Worm (Caenorhabditis elegans) whole organism, mixed stage, embryonic: ENCODE results near the gene C01B10.44.

Source experiments
- nhr-2 ChIP-seq: fragments of 150-350 bp; optimal IDR thresholded peaks from 2 replicates; lab custom pipeline; 2014; ENCODE audit warnings: missing biosample characterization, missing genetic modification characterization
- unc-62 ChIP-seq: fragments of 150-350 bp; optimal IDR thresholded peaks from 2 replicates; lab custom pipeline; 2014; ENCODE audit warnings: missing biosample characterization, missing genetic modification reagents, missing genetic modification characterization

DNA sequence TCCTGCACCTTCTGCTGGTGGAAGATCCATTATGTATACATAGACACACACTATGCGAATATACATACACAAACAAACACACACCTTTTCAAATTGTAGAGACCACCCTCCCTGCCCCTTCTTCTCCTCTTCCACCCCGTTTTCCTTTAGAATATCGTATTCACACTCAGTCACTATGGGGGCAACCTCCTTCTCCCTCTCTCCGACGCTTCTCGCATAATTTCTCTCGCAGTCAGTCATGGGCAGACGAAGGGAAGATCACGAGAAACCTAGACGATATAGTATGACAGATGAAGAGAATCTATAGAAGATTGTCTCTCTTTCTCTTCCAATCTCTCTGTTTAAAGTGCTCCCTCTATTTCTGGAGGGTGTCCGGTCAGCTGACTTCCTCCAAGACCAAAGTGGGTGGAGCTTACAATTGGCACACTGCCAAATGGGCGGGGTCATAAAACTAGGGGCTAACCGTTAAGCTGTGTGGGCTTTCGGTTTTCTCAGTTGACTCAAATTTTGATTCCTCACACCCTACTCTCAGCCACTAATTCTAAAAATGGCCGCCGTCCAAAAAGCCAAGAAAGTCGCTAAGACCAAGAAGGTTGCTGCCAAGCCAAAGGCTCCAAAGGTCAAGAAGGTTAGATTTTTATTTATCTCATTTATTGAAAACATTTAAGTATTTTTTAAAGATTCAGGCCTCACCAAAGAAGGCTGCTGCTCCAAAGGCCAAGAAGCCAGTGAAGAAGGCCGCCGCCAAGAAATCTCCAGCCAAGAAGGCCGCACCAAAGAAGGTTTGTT lies 22.6 kb downstream of the C01B10.44 start, which contains the start of gene hil-7:
- peak; percentile 21 for TF ChIP-seq nhr-2
- peak; percentile 88 for TF ChIP-seq unc-62
